Fruit fly (Drosophila melanogaster): ENCODE results near the gene Raf.

The Raf gene

DNA sequence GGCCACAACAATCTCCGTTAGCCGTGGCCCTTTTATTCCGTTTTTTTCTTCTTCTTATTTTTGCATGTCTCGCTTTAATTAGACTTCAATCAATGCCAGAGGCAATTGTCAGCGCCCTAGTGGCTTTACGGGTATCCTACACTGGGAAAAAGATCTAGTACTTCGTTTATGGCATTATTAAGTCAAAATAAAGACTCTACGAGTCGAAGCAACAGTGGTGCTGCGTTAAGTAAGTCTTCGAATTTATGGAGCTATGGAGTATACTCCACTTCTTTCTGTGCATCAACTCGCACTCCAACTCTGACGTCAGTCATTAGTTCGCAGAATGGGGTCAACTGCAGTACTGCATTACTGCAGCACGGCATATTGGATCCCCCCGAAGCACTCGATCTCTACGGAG is 61.2 kb downstream of the Raf start:
- TF ChIP-seq noc (tag; optimal IDR thresholded peaks at IDR 0.05) = no peak

DNA sequence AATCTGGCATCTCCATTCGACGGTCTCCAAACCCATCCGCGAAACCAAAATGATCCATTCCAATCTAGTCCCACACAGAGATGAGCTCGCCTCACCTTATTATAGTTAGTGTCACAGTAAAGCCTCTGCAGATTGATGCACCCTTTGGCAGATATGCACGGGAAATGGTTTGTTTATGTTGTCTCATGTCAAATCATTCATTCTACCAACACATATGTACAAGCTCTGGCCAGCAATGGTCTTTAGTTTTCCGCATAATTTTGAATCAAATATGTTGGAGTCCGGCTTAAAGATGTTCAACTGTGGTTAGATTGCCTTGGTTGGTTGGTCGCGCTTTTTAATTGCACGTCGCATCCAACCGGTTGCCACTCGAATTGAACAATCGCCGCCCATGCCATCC is 62.9 kb downstream of the Raf start:
- TF ChIP-seq noc (tag; optimal IDR thresholded peaks at IDR 0.05) = no peak

DNA sequence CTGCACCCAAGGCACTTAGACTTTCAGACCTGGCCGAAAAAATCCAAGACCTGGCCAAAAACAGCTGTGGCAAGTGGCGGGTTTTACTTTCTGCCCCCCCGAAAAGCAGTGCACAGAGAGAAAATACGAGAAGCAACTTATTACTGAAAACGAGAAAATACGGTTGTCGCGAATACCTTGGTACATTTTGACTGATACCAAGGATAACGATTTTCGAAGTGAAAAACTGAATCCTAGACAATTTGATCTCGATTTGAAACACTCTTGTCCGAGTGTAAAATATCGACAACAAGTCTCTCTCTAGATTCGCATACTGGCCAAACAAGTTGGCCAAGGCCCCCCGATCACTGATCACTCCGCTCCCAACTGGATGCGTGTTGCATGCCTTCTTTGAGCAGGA is 64.6 kb downstream of the Raf start:
- TF ChIP-seq noc (tag; optimal IDR thresholded peaks at IDR 0.05) = no peak

DNA sequence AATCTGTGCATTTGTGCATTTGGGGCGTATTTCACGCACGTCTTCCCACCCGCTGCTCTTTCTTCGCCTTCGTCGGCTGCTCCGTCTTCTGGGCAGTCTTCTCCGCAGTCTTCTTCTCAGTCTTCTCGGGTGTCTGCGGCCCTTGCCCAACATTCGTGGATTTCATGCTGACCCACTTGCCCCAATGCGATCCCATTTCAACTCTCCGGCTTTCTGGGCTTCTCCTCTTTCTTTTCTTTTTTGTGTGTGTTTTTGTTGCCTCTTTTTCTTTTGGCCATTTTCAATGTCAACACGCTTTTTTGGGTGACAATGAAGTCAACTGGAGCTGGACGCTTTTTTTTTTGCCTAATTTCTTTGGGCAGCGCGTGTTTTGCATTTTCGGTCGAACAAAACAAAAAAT is 65.7 kb downstream of the Raf start:
- no peak for TF ChIP-seq noc (tag; optimal IDR thresholded peaks at IDR 0.05)

DNA sequence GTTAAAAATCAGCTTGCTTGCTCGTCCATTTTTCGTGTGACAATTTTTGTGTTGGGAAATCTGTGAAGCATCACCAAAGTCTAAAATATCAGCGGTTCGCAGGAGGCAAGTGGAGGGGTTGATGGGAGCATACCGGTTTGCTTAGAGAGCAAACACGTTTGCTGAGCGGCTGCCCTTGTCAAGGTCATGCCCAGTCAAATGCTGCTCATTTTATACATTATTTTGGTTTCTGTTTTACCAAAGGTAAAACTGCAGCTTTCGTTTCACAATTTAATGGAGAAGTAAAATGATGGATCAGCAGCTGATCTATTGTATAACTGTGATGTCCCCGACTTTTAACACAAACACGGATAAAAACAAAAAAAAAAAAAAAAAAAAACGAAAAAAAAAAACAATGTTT is 67.1 kb downstream of the Raf start:
- no peak for TF ChIP-seq noc (tag; optimal IDR thresholded peaks at IDR 0.05)

DNA sequence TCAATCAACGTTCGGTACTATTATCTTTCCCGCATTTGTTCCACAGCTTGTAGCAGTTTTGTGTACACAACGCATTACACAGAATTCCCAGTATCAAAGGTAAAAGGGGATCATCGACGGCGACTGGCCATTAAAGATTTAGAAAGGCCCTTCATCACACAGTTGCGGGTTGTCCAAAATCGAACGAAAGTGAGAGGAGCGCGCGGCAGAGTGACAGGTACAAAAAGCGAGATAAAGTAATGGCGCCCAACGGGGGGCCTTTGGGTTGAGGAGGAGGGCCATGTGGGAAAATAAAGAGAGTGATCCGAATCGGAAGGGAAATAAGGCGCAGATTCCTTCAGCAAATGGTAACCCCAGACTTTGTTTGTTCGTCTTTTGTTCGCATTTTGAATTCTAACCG is 68.5 kb downstream of the Raf start:
- no peak for TF ChIP-seq noc (tag; optimal IDR thresholded peaks at IDR 0.05)

DNA sequence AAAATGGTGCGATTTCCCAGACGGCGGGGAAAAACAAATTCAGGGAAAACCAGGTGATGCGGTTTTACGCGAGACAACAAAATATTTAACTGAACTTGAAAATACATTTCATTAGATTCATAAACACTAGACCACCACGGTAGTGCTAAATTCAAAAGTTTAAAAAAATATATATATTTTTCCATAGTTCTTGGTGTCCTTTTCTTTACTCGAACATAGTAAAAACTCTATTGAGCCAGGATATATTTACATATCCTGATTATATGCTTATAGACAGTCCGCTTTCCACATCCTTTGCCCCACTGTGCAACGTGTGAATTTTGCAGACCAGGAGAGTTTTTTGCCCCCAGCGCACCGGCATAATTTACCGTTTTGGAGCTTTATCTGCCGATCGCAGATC is 70.1 kb downstream of the Raf start:
- TF ChIP-seq noc (tag; optimal IDR thresholded peaks at IDR 0.05) = no peak

DNA sequence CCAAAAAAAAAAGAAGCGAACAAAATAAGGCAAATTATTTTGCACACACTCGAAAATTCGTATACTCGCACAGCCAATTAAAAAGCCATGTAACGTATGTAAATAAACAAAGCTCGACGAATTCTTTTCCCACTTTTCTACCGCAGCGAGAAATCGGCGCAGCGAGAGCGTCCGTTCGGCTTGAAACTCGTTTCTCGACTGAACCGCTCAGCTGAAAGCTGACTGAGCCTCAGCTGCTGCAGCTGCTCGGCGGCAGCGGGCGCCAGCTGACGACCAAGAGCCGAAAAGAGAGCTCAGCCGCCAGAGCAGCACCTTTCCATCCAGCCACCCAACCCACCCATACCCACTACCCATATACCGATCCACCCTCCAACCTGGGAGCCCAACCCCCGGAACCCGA is 70.9 kb downstream of the Raf start, which contains the start of gene CG2841:
Gene CG2841, minus strand, starts transcription at position 186 of the 400 bp plus-strand sequence.
- TF ChIP-seq noc (tag; optimal IDR thresholded peaks at IDR 0.05) = no peak

DNA sequence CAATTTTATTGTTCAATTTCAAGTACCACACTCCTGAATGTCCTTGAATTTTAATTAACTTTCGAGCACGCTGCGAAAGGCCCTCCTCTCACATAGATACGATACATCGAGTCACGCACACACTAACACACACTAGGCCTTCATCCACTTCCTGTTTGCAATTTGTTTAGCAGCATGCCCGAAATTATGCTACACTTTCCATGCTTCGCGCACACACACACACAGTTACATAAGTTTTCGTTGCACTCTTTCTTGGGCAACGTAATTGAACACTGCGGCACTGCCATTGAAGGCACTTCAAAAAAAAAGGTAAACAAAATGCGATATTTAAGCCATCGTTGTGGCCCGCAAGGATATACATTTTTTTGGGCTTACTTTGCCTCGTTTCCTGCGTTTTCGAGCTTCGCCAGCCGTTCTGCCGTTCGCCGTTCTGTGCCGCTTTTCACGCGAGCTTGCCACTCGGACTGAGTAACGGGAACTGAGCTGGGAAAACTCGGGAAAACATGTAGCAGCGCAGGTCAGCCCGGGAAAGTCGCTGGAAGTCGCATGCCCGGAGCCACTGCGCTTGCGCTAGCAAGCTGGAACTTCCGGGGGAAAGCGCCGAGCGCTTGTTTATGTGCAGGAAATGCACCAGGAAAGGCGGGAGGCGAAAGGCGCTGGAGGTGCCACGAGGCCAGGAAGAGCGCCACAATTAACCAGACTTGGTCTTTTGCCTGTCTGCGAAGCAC is 88.0 kb downstream of the Raf start:
- TF ChIP-seq noc (tag; optimal IDR thresholded peaks at IDR 0.05) = no peak

DNA sequence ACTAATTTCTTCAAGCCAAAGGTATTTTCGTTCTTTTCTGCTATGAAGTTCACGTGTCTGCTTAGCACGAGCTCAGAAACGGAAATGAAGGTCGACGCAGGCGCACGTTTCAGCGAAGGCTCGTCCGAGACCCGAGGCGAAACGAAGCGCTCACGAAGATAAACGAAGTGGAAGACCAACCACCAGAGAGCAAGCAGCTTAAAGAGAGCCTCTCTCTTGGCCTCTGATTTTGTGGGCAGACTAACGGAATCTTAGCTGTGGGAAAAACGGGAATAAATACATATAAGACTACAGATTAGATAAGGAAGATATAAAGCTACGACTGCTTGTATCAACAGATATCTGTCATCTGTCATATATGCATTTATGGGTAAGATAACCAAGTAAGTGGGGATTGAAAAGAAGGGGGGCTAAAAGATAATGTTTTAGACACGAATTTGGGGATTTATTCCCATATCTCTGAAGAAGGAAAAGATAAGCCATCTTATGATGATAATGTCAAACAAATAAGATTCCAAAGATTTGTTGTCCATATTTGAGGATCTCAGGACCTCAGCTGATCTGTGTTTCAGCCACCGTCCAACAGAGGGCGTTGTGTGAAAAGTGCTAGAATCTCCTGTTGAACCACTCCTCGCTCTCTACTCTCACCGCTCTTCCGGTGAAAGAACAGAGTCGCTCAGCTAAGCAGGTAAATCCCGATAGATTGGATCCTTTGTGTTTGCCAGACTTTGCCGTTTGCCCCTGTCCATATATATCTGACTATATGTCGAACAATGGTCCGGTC is 92.5 kb downstream of the Raf start, which contains the start of gene PsGEF:
Gene PsGEF, minus strand, starts transcription at position 86 of the 784 bp plus-strand sequence.
- no peak for TF ChIP-seq noc (tag; optimal IDR thresholded peaks at IDR 0.05)

Measured in whole organism, larva.